Fruit fly (Drosophila melanogaster) whole organism, wandering third instar larva: ENCODE results near the gene Cyp4g15.

ENCODE experiments used
- Hr78 ChIP-seq: fragments of >200 bp; optimal IDR thresholded peaks from 2 replicates; lab custom pipeline; 2017; ENCODE audit warnings: missing biosample characterization, missing genetic modification characterization
- Hr83 ChIP-seq: fragments of 200-300 bp; sonication (Bioruptor generic); optimal IDR thresholded peaks from 2 replicates; lab custom pipeline; 2016; ENCODE audit warnings: missing biosample characterization, mild to moderate bottlenecking, missing genetic modification characterization, moderate library complexity; ENCODE audit not compliant: poor library complexity, severe bottlenecking
- Jra ChIP-seq: sonication (Bioruptor generic); optimal IDR thresholded peaks from 2 replicates; lab custom pipeline; 2016; ENCODE audit warnings: missing biosample characterization, missing genetic modification characterization
- Vsx2 ChIP-seq: fragments of 200-300, 225-300 bp; sonication (Bioruptor generic); optimal IDR thresholded peaks from 2 replicates; lab custom pipeline; 2018; ENCODE audit warnings: missing biosample characterization, missing genetic modification characterization; ENCODE audit not compliant: partially characterized antibody
- fru ChIP-seq: fragments of 200-800 bp; sonication (Bioruptor generic); optimal IDR thresholded peaks from 3 replicates; lab custom pipeline; 2016; ENCODE audit warnings: missing biosample characterization, mild to moderate bottlenecking, missing genetic modification characterization
- lola ChIP-seq: fragments of >200 bp; optimal IDR thresholded peaks from 2 replicates; lab custom pipeline; 2017; ENCODE audit warnings: missing biosample characterization, missing genetic modification characterization
- tai ChIP-seq: sonication (Bioruptor generic); optimal IDR thresholded peaks from 2 replicates; lab custom pipeline; 2016; ENCODE audit warnings: missing biosample characterization, missing genetic modification characterization

dm6 chrX:11496257-11496656 is 19.4 kb downstream of the Cyp4g15 start:
- TF ChIP-seq Vsx2 (GFP tag; lab: Kevin White, UChicago) (no peak), lola (no peak), tai (GFP tag; lab: Kevin White, UChicago) (no peak), Hr78 (no peak), Hr83 (GFP tag; lab: Kevin White, UChicago) (no peak), Jra (GFP tag; lab: Kevin White, UChicago) (no peak), fru (no peak)
